Worm (Caenorhabditis elegans): Measurements from ENCODE around the gene vms-1.

DNA sequence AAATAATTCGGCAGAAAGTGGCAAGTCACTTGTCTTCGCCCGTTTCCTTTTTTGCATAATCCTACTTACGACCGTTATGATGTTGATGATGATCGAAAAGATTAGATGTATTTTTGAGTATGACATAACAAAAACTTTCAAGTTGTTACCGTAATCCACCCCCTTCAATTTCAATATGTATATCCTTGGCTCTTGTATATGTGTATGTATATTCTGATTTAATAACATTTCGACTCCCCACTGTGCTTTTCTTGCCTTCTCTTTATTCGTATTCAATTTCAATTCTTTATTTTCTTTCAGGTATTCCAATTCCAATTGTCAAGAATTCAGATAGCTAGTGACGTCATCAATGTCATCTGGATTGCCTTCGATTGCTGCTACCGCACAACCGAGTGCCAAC lies 21.3 kb upstream of the vms-1 start, which contains the start of gene pros-1:
- TF ChIP-seq egl-27 (tag; optimal IDR thresholded peaks at IDR 0.05) (no peak), nhr-12 (tag; optimal IDR thresholded peaks at IDR 0.05) (no peak), elt-3 (tag; optimal IDR thresholded peaks at IDR 0.05) (no peak), unc-62 (GFP tag; optimal IDR thresholded peaks at IDR 0.05) (no peak), lir-3 (tag; optimal IDR thresholded peaks at IDR 0.05; ENCODE audit: poor library complexity) (no peak), ztf-11 (tag; optimal IDR thresholded peaks at IDR 0.05) (no peak), mdl-1 (tag; optimal IDR thresholded peaks at IDR 0.05) (no peak)

Measured in whole organism, L1 larva.